Worm (Caenorhabditis elegans) whole organism, L3 larva: Measurements from ENCODE around the gene com-1.

Source experiments
- ceh-82 ChIP-seq: fragments of 150-350 bp; optimal IDR thresholded peaks from 2 replicates; lab custom pipeline; 2014; ENCODE audit warnings: missing biosample characterization, missing genetic modification characterization
- egl-27 ChIP-seq: sonication (generic microtip); optimal IDR thresholded peaks from 4 replicates; lab custom pipeline; 2017; ENCODE audit warnings: missing biosample characterization, missing genetic modification reagents, missing genetic modification characterization
- elt-1 ChIP-seq: fragments of 150-350 bp; optimal IDR thresholded peaks from 2 replicates; lab custom pipeline; 2014; ENCODE audit warnings: missing biosample characterization, missing genetic modification characterization
- fkh-10 ChIP-seq: sonication (generic microtip); optimal IDR thresholded peaks from 2 replicates; lab custom pipeline; 2017; ENCODE audit warnings: missing biosample characterization, missing genetic modification reagents, missing genetic modification characterization
- lin-39 ChIP-seq: fragments of 150-350 bp; optimal IDR thresholded peaks from 2 replicates; lab custom pipeline; 2018; ENCODE audit warnings: missing biosample characterization, missing genetic modification reagents, missing genetic modification characterization
- nhr-11 ChIP-seq: fragments of 150-350 bp; optimal IDR thresholded peaks from 2 replicates; lab custom pipeline; 2014; ENCODE audit warnings: missing biosample characterization, missing genetic modification characterization
- nhr-12 ChIP-seq: fragments of 150-350 bp; optimal IDR thresholded peaks from 2 replicates; lab custom pipeline; 2014; ENCODE audit warnings: missing biosample characterization, missing genetic modification characterization
- pha-4 ChIP-seq: fragments of 150-350 bp; optimal IDR thresholded peaks from 2 replicates; lab custom pipeline; 2014; ENCODE audit warnings: missing biosample characterization, missing genetic modification reagents, missing genetic modification characterization
- snpc-4 ChIP-seq: fragments of 150-350 bp; optimal IDR thresholded peaks from 2 replicates; lab custom pipeline; 2014; ENCODE audit warnings: missing biosample characterization, missing genetic modification characterization
- zag-1 ChIP-seq: fragments of 150-350 bp; optimal IDR thresholded peaks from 2 replicates; lab custom pipeline; 2014; ENCODE audit warnings: missing biosample characterization, missing genetic modification characterization
- ztf-11 ChIP-seq: fragments of 150-350 bp; optimal IDR thresholded peaks from 2 replicates; lab custom pipeline; 2014; ENCODE audit warnings: missing biosample characterization, missing genetic modification characterization
- ztf-4 ChIP-seq: fragments of 150-350 bp; optimal IDR thresholded peaks from 2 replicates; lab custom pipeline; 2014; ENCODE audit warnings: missing biosample characterization, missing genetic modification characterization

ce11 chrIII:10861375-10861774 lies 34.8 kb upstream of the com-1 start:
- no peak for TF ChIP-seq nhr-12 (tag; lab: Kevin White, UChicago)
- no peak for TF ChIP-seq lin-39
- no peak for TF ChIP-seq pha-4
- TF ChIP-seq fkh-10 = no peak
- no peak for TF ChIP-seq ztf-11
- TF ChIP-seq snpc-4 (tag; lab: Kevin White, UChicago) = no peak
- TF ChIP-seq egl-27 (tag; lab: Kevin White, UChicago) = no peak
- TF ChIP-seq ztf-4 (tag; lab: Kevin White, UChicago) = no peak
- no peak for TF ChIP-seq elt-1
- no peak for TF ChIP-seq zag-1 (tag; lab: Kevin White, UChicago)
- no peak for TF ChIP-seq ceh-82 (tag; lab: Kevin White, UChicago)
- no peak for TF ChIP-seq nhr-11
